Worm (Caenorhabditis elegans) whole organism, late embryonic: Measurements from ENCODE around the gene kin-4.
A peak's percentile ranks its signal among the peaks of the same experiment; 100 is the strongest.

ENCODE experiments used
- F13H6.1 ChIP-seq: sonication (generic microtip); optimal IDR thresholded peaks from 2 replicates; lab custom pipeline; 2016; ENCODE audit warnings: missing genetic modification characterization, missing compliant biosample characterization
- K02D7.2 ChIP-seq: sonication (generic microtip); optimal IDR thresholded peaks from 2 replicates; lab custom pipeline; 2017; ENCODE audit warnings: mild to moderate bottlenecking, missing genetic modification characterization, missing compliant biosample characterization
- K09A11.1 ChIP-seq: sonication (generic microtip); optimal IDR thresholded peaks from 2 replicates; lab custom pipeline; 2017; ENCODE audit warnings: antibody characterized with exemption, mild to moderate bottlenecking, missing genetic modification characterization, missing compliant biosample characterization; ENCODE audit not compliant: insufficient read depth
- Y22D7AL.16 ChIP-seq: sonication (generic microtip); optimal IDR thresholded peaks from 2 replicates; lab custom pipeline; 2016; ENCODE audit warnings: missing genetic modification characterization, missing compliant biosample characterization
- ahr-1 ChIP-seq: sonication (generic microtip); optimal IDR thresholded peaks from 2 replicates; lab custom pipeline; 2016; ENCODE audit warnings: missing genetic modification characterization, missing compliant biosample characterization
- ceh-14 ChIP-seq: sonication (generic microtip); optimal IDR thresholded peaks from 2 replicates; lab custom pipeline; 2016; ENCODE audit warnings: missing genotype, missing genetic modification characterization, missing compliant biosample characterization
- ceh-19 ChIP-seq: fragments of 200-800 bp; sonication (Bioruptor generic); optimal IDR thresholded peaks from 2 replicates; lab custom pipeline; 2018; ENCODE audit warnings: mild to moderate bottlenecking, missing genetic modification characterization, missing compliant biosample characterization
- ceh-2 ChIP-seq: sonication (generic microtip); optimal IDR thresholded peaks from 2 replicates; lab custom pipeline; 2016; ENCODE audit warnings: missing genotype, missing genetic modification characterization, missing compliant biosample characterization
- ceh-24 ChIP-seq: sonication (generic microtip); optimal IDR thresholded peaks from 2 replicates; lab custom pipeline; 2016; ENCODE audit warnings: mild to moderate bottlenecking, missing genetic modification characterization, missing compliant biosample characterization
- ceh-30 ChIP-seq: fragments of 150-350 bp; optimal IDR thresholded peaks from 2 replicates; lab custom pipeline; 2014; ENCODE audit warnings: missing biosample characterization, missing genetic modification characterization
- ceh-31 ChIP-seq: sonication (generic microtip); optimal IDR thresholded peaks from 2 replicates; lab custom pipeline; 2016; ENCODE audit warnings: missing genetic modification characterization, missing compliant biosample characterization
- ceh-34 ChIP-seq: sonication (generic microtip); optimal IDR thresholded peaks from 2 replicates; lab custom pipeline; 2016; ENCODE audit warnings: mild to moderate bottlenecking, missing genetic modification characterization, missing compliant biosample characterization
- ceh-45 ChIP-seq: fragments of 200-800 bp; sonication (Bioruptor generic); IDR thresholded peaks from 2 replicates; pipeline ENCODE4 v1.3.6; 2022; ENCODE audit warnings: missing genetic modification reagents, missing genetic modification characterization, missing compliant biosample characterization
- ceh-6 ChIP-seq: fragments of 200-800 bp; sonication (Bioruptor generic); optimal IDR thresholded peaks from 2 replicates; lab custom pipeline; 2018; ENCODE audit warnings: mild to moderate bottlenecking, missing genetic modification characterization, missing compliant biosample characterization
- ceh-9 ChIP-seq: sonication (generic microtip); optimal IDR thresholded peaks from 2 replicates; lab custom pipeline; 2016; ENCODE audit warnings: mild to moderate bottlenecking, missing genetic modification characterization, inconsistent platforms, missing compliant biosample characterization
- che-1 ChIP-seq: sonication (generic microtip); optimal IDR thresholded peaks from 2 replicates; lab custom pipeline; 2016; ENCODE audit warnings: mild to moderate bottlenecking, missing genetic modification characterization, missing compliant biosample characterization
- dve-1 ChIP-seq: sonication (generic microtip); optimal IDR thresholded peaks from 2 replicates; lab custom pipeline; 2017; ENCODE audit warnings: antibody characterized with exemption, mild to moderate bottlenecking, missing genetic modification characterization, missing compliant biosample characterization
- elt-2 ChIP-seq: sonication (generic microtip); optimal IDR thresholded peaks from 2 replicates; lab custom pipeline; 2016; ENCODE audit warnings: missing genetic modification reagents, missing genetic modification characterization, missing compliant biosample characterization
- elt-4 ChIP-seq: sonication (generic microtip); optimal IDR thresholded peaks from 2 replicates; lab custom pipeline; 2016; ENCODE audit warnings: missing genetic modification characterization, missing compliant biosample characterization
- ets-4 ChIP-seq: sonication (generic microtip); optimal IDR thresholded peaks from 2 replicates; lab custom pipeline; 2016; ENCODE audit warnings: missing genetic modification characterization, missing compliant biosample characterization
- eyg-1 ChIP-seq: sonication (generic microtip); optimal IDR thresholded peaks from 2 replicates; lab custom pipeline; 2016; ENCODE audit warnings: missing genotype, missing genetic modification characterization, missing compliant biosample characterization
- fax-1 ChIP-seq: sonication (generic microtip); optimal IDR thresholded peaks from 2 replicates; lab custom pipeline; 2016; ENCODE audit warnings: missing genotype, missing genetic modification characterization, missing compliant biosample characterization
- fkh-10 ChIP-seq: fragments of 150-350 bp; optimal IDR thresholded peaks from 2 replicates; lab custom pipeline; 2014; ENCODE audit warnings: missing biosample characterization, missing genetic modification reagents, missing genetic modification characterization
- gmeb-2 ChIP-seq: sonication (generic microtip); optimal IDR thresholded peaks from 2 replicates; lab custom pipeline; 2016; ENCODE audit warnings: missing genetic modification characterization, inconsistent platforms, missing compliant biosample characterization
- hlh-15 ChIP-seq: sonication (generic microtip); optimal IDR thresholded peaks from 2 replicates; lab custom pipeline; 2016; ENCODE audit warnings: missing genetic modification characterization, missing compliant biosample characterization
- hlh-30 ChIP-seq: sonication (generic microtip); optimal IDR thresholded peaks from 2 replicates; lab custom pipeline; 2017; ENCODE audit warnings: antibody characterized with exemption, missing genetic modification characterization, missing compliant biosample characterization; ENCODE audit not compliant: insufficient read depth
- hlh-6 ChIP-seq: sonication (generic microtip); optimal IDR thresholded peaks from 2 replicates; lab custom pipeline; 2016; ENCODE audit warnings: missing genotype, missing genetic modification characterization, missing compliant biosample characterization
- hlh-8 ChIP-seq: sonication (generic microtip); optimal IDR thresholded peaks from 2 replicates; lab custom pipeline; 2016; ENCODE audit warnings: missing genotype, missing genetic modification characterization, missing compliant biosample characterization
- lim-6 ChIP-seq: sonication (generic microtip); optimal IDR thresholded peaks from 2 replicates; lab custom pipeline; 2016; ENCODE audit warnings: missing genetic modification characterization, missing compliant biosample characterization
- lin-11 ChIP-seq: fragments of 200-800 bp; sonication (Bioruptor generic); optimal IDR thresholded peaks from 2 replicates; lab custom pipeline; 2018; ENCODE audit warnings: mild to moderate bottlenecking, missing genetic modification characterization, missing compliant biosample characterization
- madf-2 ChIP-seq: sonication (generic microtip); optimal IDR thresholded peaks from 2 replicates; lab custom pipeline; 2017; ENCODE audit warnings: missing genetic modification characterization, missing compliant biosample characterization
- nfya-1 ChIP-seq: sonication (generic microtip); optimal IDR thresholded peaks from 2 replicates; lab custom pipeline; 2017; ENCODE audit warnings: missing genetic modification characterization, mild to moderate bottlenecking, missing compliant biosample characterization, antibody characterized with exemption, moderate library complexity
- nhr-11 ChIP-seq: fragments of 150-350 bp; optimal IDR thresholded peaks from 2 replicates; lab custom pipeline; 2014; ENCODE audit warnings: missing biosample characterization, missing genetic modification characterization
- npax-4 ChIP-seq: sonication (generic microtip); optimal IDR thresholded peaks from 2 replicates; lab custom pipeline; 2016; ENCODE audit warnings: missing genetic modification characterization, missing compliant biosample characterization
- pat-9 ChIP-seq: fragments of 200-800 bp; sonication (Bioruptor generic); optimal IDR thresholded peaks from 2 replicates; lab custom pipeline; 2018; ENCODE audit warnings: mild to moderate bottlenecking, missing genetic modification characterization, moderate library complexity, missing compliant biosample characterization
- pax-1 ChIP-seq: fragments of 150-350 bp; optimal IDR thresholded peaks from 2 replicates; lab custom pipeline; 2014; ENCODE audit warnings: missing biosample characterization, missing genetic modification characterization
- pha-2 ChIP-seq: sonication (generic microtip); optimal IDR thresholded peaks from 2 replicates; lab custom pipeline; 2017; ENCODE audit warnings: mild to moderate bottlenecking, missing genetic modification characterization, missing compliant biosample characterization
- pha-4 ChIP-seq: fragments of 150-350 bp; optimal IDR thresholded peaks from 2 replicates; lab custom pipeline; 2018; ENCODE audit warnings: missing biosample characterization, missing genetic modification reagents, missing genetic modification characterization
- pqm-1 ChIP-seq: sonication (generic microtip); optimal IDR thresholded peaks from 2 replicates; lab custom pipeline; 2016; ENCODE audit warnings: missing genetic modification characterization, missing compliant biosample characterization
- ref-2 ChIP-seq: sonication (generic microtip); optimal IDR thresholded peaks from 2 replicates; lab custom pipeline; 2016; ENCODE audit warnings: missing genetic modification characterization, missing compliant biosample characterization
- rnt-1 ChIP-seq: sonication (generic microtip); optimal IDR thresholded peaks from 2 replicates; lab custom pipeline; 2016; ENCODE audit warnings: missing genetic modification characterization, missing compliant biosample characterization
- sdc-2 ChIP-seq: sonication (generic microtip); optimal IDR thresholded peaks from 2 replicates; lab custom pipeline; 2016; ENCODE audit warnings: missing genotype, missing genetic modification characterization, missing compliant biosample characterization
- sox-4 ChIP-seq: sonication (generic microtip); optimal IDR thresholded peaks from 2 replicates; lab custom pipeline; 2017; ENCODE audit warnings: mild to moderate bottlenecking, missing genetic modification characterization, inconsistent platforms, missing compliant biosample characterization
- syd-9 ChIP-seq: sonication (generic microtip); optimal IDR thresholded peaks from 2 replicates; lab custom pipeline; 2016; ENCODE audit warnings: mild to moderate bottlenecking, missing genetic modification characterization, moderate library complexity, missing compliant biosample characterization
- tbx-2 ChIP-seq: sonication (generic microtip); optimal IDR thresholded peaks from 2 replicates; lab custom pipeline; 2016; ENCODE audit warnings: missing genetic modification characterization, missing compliant biosample characterization
- tbx-7 ChIP-seq: sonication (generic microtip); optimal IDR thresholded peaks from 2 replicates; lab custom pipeline; 2016; ENCODE audit warnings: missing genotype, missing genetic modification characterization, missing compliant biosample characterization
- unc-55 ChIP-seq: sonication (generic microtip); optimal IDR thresholded peaks from 2 replicates; lab custom pipeline; 2017; ENCODE audit warnings: missing biosample characterization, missing genetic modification reagents, missing genetic modification characterization
- unc-86 ChIP-seq: sonication (generic microtip); optimal IDR thresholded peaks from 2 replicates; lab custom pipeline; 2016; ENCODE audit warnings: missing genetic modification characterization, missing compliant biosample characterization
- ztf-16 ChIP-seq: sonication (generic microtip); optimal IDR thresholded peaks from 2 replicates; lab custom pipeline; 2017; ENCODE audit warnings: missing genetic modification characterization, missing compliant biosample characterization

Gene kin-4

ce11 chrIV:11479095-11479494, 53.6 kb downstream of the kin-4 start, which contains the start of gene catp-8:
catp-8 (minus strand) TSS chrIV:11479251.
- no peak for TF ChIP-seq sdc-2 (tag; lab: Kevin White, UChicago)

ce11 chrIV:11480027-11480896, 54.7 kb downstream of the kin-4 start, which contains the start of the genes mbf-1 and nse-4:
mbf-1 (minus strand) TSS chrIV:11480369.
nse-4 (plus strand) TSS chrIV:11480846.
- TF ChIP-seq eyg-1 = no peak
- no peak for TF ChIP-seq lim-6 (tag; lab: Kevin White, UChicago)
- no peak for TF ChIP-seq sdc-2 (tag; lab: Kevin White, UChicago)
- TF ChIP-seq ceh-9 (tag; lab: Kevin White, UChicago) = no peak
- TF ChIP-seq ceh-24 (tag; lab: Kevin White, UChicago) = no peak
- TF ChIP-seq K02D7.2 (tag; lab: Kevin White, UChicago) = no peak
- TF ChIP-seq ref-2 (tag; lab: Kevin White, UChicago) = peak; percentile 54
- no peak for TF ChIP-seq sox-4 (tag; lab: Kevin White, UChicago)
- TF ChIP-seq pqm-1 = no peak
- peak; percentile 33 for TF ChIP-seq ceh-31 (tag; lab: Kevin White, UChicago)
- TF ChIP-seq ceh-14 (tag; lab: Kevin White, UChicago) = no peak
- TF ChIP-seq fkh-10 = no peak
- TF ChIP-seq ceh-30 = no peak
- TF ChIP-seq F13H6.1 (tag; lab: Kevin White, UChicago) = no peak
- TF ChIP-seq unc-55 = peak; percentile 77
- TF ChIP-seq pha-4 = no peak
- no peak for TF ChIP-seq K09A11.1
- no peak for TF ChIP-seq madf-2 (tag; lab: Kevin White, UChicago)
- TF ChIP-seq hlh-8 (tag; lab: Kevin White, UChicago) = no peak
- TF ChIP-seq gmeb-2 (tag; lab: Kevin White, UChicago) = no peak
- no peak for TF ChIP-seq fax-1
- no peak for TF ChIP-seq ztf-16 (tag; lab: Kevin White, UChicago)
- TF ChIP-seq ceh-19 (GFP tag; lab: Kevin White, UChicago) = no peak
- TF ChIP-seq hlh-15 = no peak
- no peak for TF ChIP-seq lin-11
- no peak for TF ChIP-seq Y22D7AL.16
- TF ChIP-seq pax-1 (tag; lab: Kevin White, UChicago) = peak; percentile 27
- TF ChIP-seq elt-2 = peak; percentile 30
- peak; percentile 68 for TF ChIP-seq nfya-1
- TF ChIP-seq tbx-7 = no peak
- TF ChIP-seq rnt-1 (tag; lab: Kevin White, UChicago) = no peak
- no peak for TF ChIP-seq syd-9 (tag; lab: Kevin White, UChicago)
- no peak for TF ChIP-seq unc-86
- TF ChIP-seq ets-4 = no peak
- TF ChIP-seq nhr-11 (tag; lab: Kevin White, UChicago) = no peak
- TF ChIP-seq ahr-1 = no peak
- TF ChIP-seq tbx-2 (tag; lab: Kevin White, UChicago) = peak; percentile 34
- TF ChIP-seq ceh-6 (GFP tag; lab: Kevin White, UChicago) = no peak
- no peak for TF ChIP-seq ceh-45
- TF ChIP-seq hlh-6 (tag; lab: Kevin White, UChicago) = no peak
- no peak for TF ChIP-seq elt-4 (tag; lab: Kevin White, UChicago)
- no peak for TF ChIP-seq hlh-30
- TF ChIP-seq ceh-34 (tag; lab: Kevin White, UChicago) = no peak
- no peak for TF ChIP-seq che-1 (tag; lab: Kevin White, UChicago)
- TF ChIP-seq npax-4 (tag; lab: Kevin White, UChicago) = no peak
- TF ChIP-seq ceh-2 (tag; lab: Kevin White, UChicago) = no peak
- TF ChIP-seq pat-9 (tag; lab: Kevin White, UChicago) = no peak
- no peak for TF ChIP-seq pha-2 (tag; lab: Kevin White, UChicago)
- no peak for TF ChIP-seq dve-1 (tag; lab: Kevin White, UChicago)
